Fruit fly (Drosophila melanogaster): ENCODE results near the gene CG4174.

Gene CG4174

DNA sequence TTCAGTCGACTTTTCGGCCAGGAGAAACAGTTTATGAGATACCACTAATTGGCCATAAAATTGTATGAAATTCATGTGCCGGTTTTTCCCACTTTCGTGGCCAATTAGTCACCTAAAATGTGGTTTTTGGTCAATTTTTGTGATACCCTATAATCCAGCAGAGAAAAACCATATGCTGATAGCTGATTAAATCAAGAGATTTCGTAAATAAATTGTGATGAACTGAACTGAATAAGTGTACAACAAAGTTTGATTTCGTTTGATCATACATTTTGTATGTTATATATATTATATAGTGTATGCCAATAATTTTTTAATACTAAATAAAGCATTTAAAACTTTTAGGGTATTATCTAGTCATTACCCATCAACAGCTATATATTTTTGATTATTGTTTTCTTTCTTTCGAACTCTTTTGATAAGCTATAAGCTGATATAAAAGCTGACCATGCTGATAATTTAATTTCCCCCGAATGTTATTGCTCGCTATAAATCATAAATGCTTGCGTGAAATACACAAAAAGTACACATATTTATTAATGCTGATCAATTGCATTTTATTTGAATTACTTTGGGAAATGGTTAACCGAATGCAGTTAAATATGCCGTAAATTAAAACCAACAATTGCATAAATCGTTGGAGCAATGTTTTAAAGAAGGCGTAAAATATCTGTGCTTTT, 17.2 kb upstream of the CG4174 start (continued):
- no peak for TF ChIP-seq lmd (GFP tag; IDR thresholded peaks at IDR 0.05)
- no peak for TF ChIP-seq CG6254 (GFP tag; optimal IDR thresholded peaks at IDR 0.05)
- TF ChIP-seq usp (GFP tag; optimal IDR thresholded peaks at IDR 0.05), result no peak
- no peak for TF ChIP-seq stc (GFP tag; IDR thresholded peaks at IDR 0.05)
- peak; percentile 24 for TF ChIP-seq PHDP (tag; optimal IDR thresholded peaks at IDR 0.05)
- TF ChIP-seq Hr78 (GFP tag; optimal IDR thresholded peaks at IDR 0.05), result no peak
- TF ChIP-seq CG8944 (GFP tag; optimal IDR thresholded peaks at IDR 0.05), result no peak
- TF ChIP-seq zfh1 (GFP tag; IDR thresholded peaks at IDR 0.05), result no peak
- TF ChIP-seq sd (tag; optimal IDR thresholded peaks at IDR 0.05), result no peak
- TF ChIP-seq CG11398 (GFP tag; optimal IDR thresholded peaks at IDR 0.05), result no peak
- no peak for TF ChIP-seq CG5245 (GFP tag; optimal IDR thresholded peaks at IDR 0.05)
- 0 out of 2 replicates have a peak, but pooled peaks have one; percentile 13 for TF ChIP-seq CG14441 (GFP tag; IDR thresholded peaks at IDR 0.05)
- no peak for TF ChIP-seq CG31224 (GFP tag; IDR thresholded peaks at IDR 0.05)
- no peak for TF ChIP-seq scrt (GFP tag; optimal IDR thresholded peaks at IDR 0.05)
- TF ChIP-seq Sin3A (optimal IDR thresholded peaks at IDR 0.05), result no peak
- TF ChIP-seq ranshi (GFP tag; IDR thresholded peaks at IDR 0.05), result no peak
- no peak for TF ChIP-seq CG13424 (tag; optimal IDR thresholded peaks at IDR 0.05)
- no peak for TF ChIP-seq CG17385 (GFP tag; optimal IDR thresholded peaks at IDR 0.05)
- TF ChIP-seq nerfin-1 (tag; optimal IDR thresholded peaks at IDR 0.05), result no peak
- peak in 1 of 2 experiments; percentile 10 for TF ChIP-seq Eip74EF (GFP tag; optimal IDR thresholded peaks at IDR 0.05)
- TF ChIP-seq Dfd (GFP tag; optimal IDR thresholded peaks at IDR 0.05), result no peak
- TF ChIP-seq knrl (GFP tag; IDR thresholded peaks at IDR 0.05; ENCODE audit: partially characterized antibody), result no peak
- TF ChIP-seq CG6175 (GFP tag; IDR thresholded peaks at IDR 0.05), result no peak
- peak; percentile 4 for TF ChIP-seq CG11504 (tag; optimal IDR thresholded peaks at IDR 0.05)
- no peak for TF ChIP-seq NC2α (GFP tag; optimal IDR thresholded peaks at IDR 0.05)
- peak; percentile 54 for TF ChIP-seq D19A (tag; optimal IDR thresholded peaks at IDR 0.05)
- no peak for TF ChIP-seq CG17912 (GFP tag; optimal IDR thresholded peaks at IDR 0.05)
- TF ChIP-seq row (GFP tag; IDR thresholded peaks at IDR 0.05), result peak; percentile 63
- TF ChIP-seq Rx (GFP tag; IDR thresholded peaks at IDR 0.05), result no peak
- no peak for TF ChIP-seq CG10147 (GFP tag; optimal IDR thresholded peaks at IDR 0.05)
- TF ChIP-seq CG3726 (GFP tag; IDR thresholded peaks at IDR 0.05), result no peak
- no peak for TF ChIP-seq al (GFP tag; IDR thresholded peaks at IDR 0.05)
- TF ChIP-seq CG7987 (GFP tag; optimal IDR thresholded peaks at IDR 0.05), result no peak
- TF ChIP-seq seq (GFP tag; IDR thresholded peaks at IDR 0.05), result no peak
- no peak for TF ChIP-seq CG9215 (GFP tag; IDR thresholded peaks at IDR 0.05)

DNA sequence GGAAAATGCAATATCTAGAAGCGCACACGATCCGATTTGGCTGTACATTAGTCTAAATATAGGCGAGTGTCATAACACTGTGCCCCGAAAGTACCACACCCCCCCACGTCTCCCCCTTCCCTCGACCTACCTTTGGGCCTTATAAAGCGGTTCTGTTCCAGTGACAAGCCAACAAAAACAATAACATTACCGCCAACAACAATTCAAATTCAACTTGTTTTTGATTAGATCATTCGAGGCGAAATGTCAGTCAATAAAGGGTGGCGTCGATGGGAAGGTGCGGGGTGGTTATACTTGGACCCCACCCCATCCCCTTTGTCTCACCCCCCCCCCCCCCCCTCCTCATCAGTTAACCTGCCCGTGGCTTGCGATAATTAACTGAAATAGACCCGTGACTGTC, 15.3 kb upstream of the CG4174 start:
- TF ChIP-seq CG8290 (GFP tag; optimal IDR thresholded peaks at IDR 0.05) (no peak), CG8290 (tag; optimal IDR thresholded peaks at IDR 0.05) (peak in 1 of 2 experiments; percentile 49), twi (tag; optimal IDR thresholded peaks at IDR 0.05) (no peak), eve (GFP tag; optimal IDR thresholded peaks at IDR 0.05) (no peak), grn (GFP tag; optimal IDR thresholded peaks at IDR 0.05) (peak; percentile 72), Lpt (GFP tag; optimal IDR thresholded peaks at IDR 0.05) (no peak), exex (tag; optimal IDR thresholded peaks at IDR 0.05) (peak; percentile 62), Vsx1 (GFP tag; optimal IDR thresholded peaks at IDR 0.05) (peak; percentile 51), CG11456 (GFP tag; IDR thresholded peaks at IDR 0.05) (no peak), CG2129 (GFP tag; IDR thresholded peaks at IDR 0.05; ENCODE audit: partially characterized antibody) (no peak), pros (GFP tag; optimal IDR thresholded peaks at IDR 0.05) (peak; percentile 5), CG10462 (GFP tag; optimal IDR thresholded peaks at IDR 0.05) (no peak), CG15073 (GFP tag; optimal IDR thresholded peaks at IDR 0.05) (no peak), Sry-β (GFP tag; optimal IDR thresholded peaks at IDR 0.05) (no peak), sna (GFP tag; IDR thresholded peaks at IDR 0.05; ENCODE audit: partially characterized antibody) (no peak), GATAe (GFP tag; conservative IDR thresholded peaks at IDR 0.05) (0 out of 2 replicates have a peak, but pooled peaks have one; percentile 11), MBD-R2 (GFP tag; IDR thresholded peaks at IDR 0.05) (no peak), pb (GFP tag; optimal IDR thresholded peaks at IDR 0.05) (no peak)

Measured in whole organism, embryonic.